Worm (Caenorhabditis elegans) whole organism, L4 larva: ENCODE measurements around the gene srw-13.

ENCODE experiments used
- F26F4.8 ChIP-seq: fragments of 200-800 bp; sonication (Bioruptor generic); conservative IDR thresholded peaks from 2 replicates; pipeline ENCODE4 v1.3.6; 2022; ENCODE audit warnings: missing genetic modification characterization, missing compliant biosample characterization
- F49E8.2 ChIP-seq: sonication (generic microtip); optimal IDR thresholded peaks from 2 replicates; lab custom pipeline; 2016; ENCODE audit warnings: missing compliant biosample characterization, mild to moderate bottlenecking, missing genetic modification characterization, borderline replicate concordance
- T20F7.1 ChIP-seq: fragments of 200-800 bp; sonication (Bioruptor generic); optimal IDR thresholded peaks from 2 replicates; lab custom pipeline; 2018; ENCODE audit warnings: mild to moderate bottlenecking, missing genetic modification characterization, missing compliant biosample characterization
- Y48G9A.11 ChIP-seq: fragments of 200-800 bp; sonication (Bioruptor generic); IDR thresholded peaks from 2 replicates; pipeline ENCODE4 v1.3.6; 2022; ENCODE audit warnings: missing genetic modification reagents, missing genetic modification characterization, missing compliant biosample characterization
- Y5F2A.4 ChIP-seq: fragments of 200-800 bp; sonication (Bioruptor generic); optimal IDR thresholded peaks from 2 replicates; lab custom pipeline; 2018; ENCODE audit warnings: mild to moderate bottlenecking, missing genetic modification characterization, missing compliant biosample characterization
- aha-1 ChIP-seq: fragments of 150-350 bp; peaks from one replicate; lab custom pipeline; 2014; ENCODE audit warnings: missing biosample characterization, missing genetic modification characterization
- ama-1 ChIP-seq: fragments of 150-350 bp; optimal IDR thresholded peaks from 2 replicates; lab custom pipeline; 2014; ENCODE audit warnings: inconsistent platforms, mixed read lengths
- arid-1 ChIP-seq: fragments of 200-800 bp; sonication (Bioruptor generic); conservative IDR thresholded peaks from 2 replicates; pipeline ENCODE4 v1.3.6; 2022; ENCODE audit warnings: missing genetic modification reagents, missing genetic modification characterization, missing compliant biosample characterization
- attf-4 ChIP-seq: sonication (generic microtip); optimal IDR thresholded peaks from 3 replicates; lab custom pipeline; 2017; ENCODE audit warnings: missing biosample characterization, missing genetic modification characterization
- ceh-20 ChIP-seq: fragments of 200-800 bp; sonication (Bioruptor generic); IDR thresholded peaks from 2 replicates; pipeline ENCODE4 v1.3.6; 2022; ENCODE audit warnings: missing genetic modification reagents, missing genetic modification characterization, missing compliant biosample characterization
- ceh-82 ChIP-seq: sonication (generic microtip); optimal IDR thresholded peaks from 2 replicates; lab custom pipeline; 2017; ENCODE audit warnings: missing biosample characterization, missing genetic modification characterization
- ces-1 ChIP-seq: fragments of 150-350 bp; sonication (generic microtip); optimal IDR thresholded peaks from 4 replicates; lab custom pipeline; 2014; ENCODE audit warnings: missing biosample characterization, missing genetic modification reagents, missing genetic modification characterization
- daf-12 ChIP-seq: fragments of 150-350 bp; optimal IDR thresholded peaks from 2 replicates; lab custom pipeline; 2014; ENCODE audit warnings: missing biosample characterization, missing genetic modification reagents, missing genetic modification characterization
- daf-16 ChIP-seq, 3 experiments: sonication (generic microtip); optimal IDR thresholded peaks; 2 replicates each; lab custom pipeline; 2016 to 2017; ENCODE audit warnings: missing genetic modification characterization in 3 of 3, missing genetic modification reagents in 3 of 3, mild to moderate bottlenecking in 2 of 3, missing compliant biosample characterization in 2 of 3, missing biosample characterization in 1 of 3, moderate library complexity in 1 of 3
- daf-8 ChIP-seq: fragments of 200-800 bp; sonication (Bioruptor generic); IDR thresholded peaks from 2 replicates; pipeline ENCODE4 v1.3.6; 2022; ENCODE audit warnings: missing genetic modification characterization, missing compliant biosample characterization
- dmd-6 ChIP-seq: fragments of 200-800 bp; sonication (Bioruptor generic); IDR thresholded peaks from 2 replicates; pipeline ENCODE4 v1.3.6; 2022; ENCODE audit warnings: missing genetic modification reagents, missing genetic modification characterization, missing compliant biosample characterization
- duxl-1 ChIP-seq: sonication (generic microtip); optimal IDR thresholded peaks from 2 replicates; lab custom pipeline; 2016; ENCODE audit warnings: mild to moderate bottlenecking, missing genetic modification characterization, moderate library complexity, missing compliant biosample characterization; ENCODE audit not compliant: poor library complexity
- dve-1 ChIP-seq: sonication (generic microtip); optimal IDR thresholded peaks from 2 replicates; lab custom pipeline; 2017; ENCODE audit warnings: antibody characterized with exemption, mild to moderate bottlenecking, missing genetic modification characterization, missing compliant biosample characterization; ENCODE audit not compliant: insufficient read depth
- egl-27 ChIP-seq: sonication (generic microtip); optimal IDR thresholded peaks from 3 replicates; lab custom pipeline; 2017; ENCODE audit warnings: missing biosample characterization, missing genetic modification reagents, missing genetic modification characterization
- egl-43 ChIP-seq: fragments of 200-800 bp; sonication (Bioruptor generic); IDR thresholded peaks from 2 replicates; pipeline ENCODE4 v1.3.6; 2022; ENCODE audit warnings: missing genetic modification reagents, missing genetic modification characterization, missing compliant biosample characterization
- fos-1 ChIP-seq: fragments of 150-350 bp; optimal IDR thresholded peaks from 2 replicates; lab custom pipeline; 2014; ENCODE audit warnings: missing biosample characterization, missing genetic modification characterization
- hif-1 ChIP-seq, 2 experiments: sonication (generic microtip); optimal IDR thresholded peaks; 2 replicates each; lab custom pipeline; 2016 to 2017; ENCODE audit warnings: missing compliant biosample characterization in 2 of 2, missing genetic modification characterization in 2 of 2, missing genetic modification reagents in 2 of 2, missing genotype in 2 of 2, mild to moderate bottlenecking in 1 of 2
- hlh-11 ChIP-seq: fragments of 200-800 bp; sonication (Bioruptor generic); optimal IDR thresholded peaks from 2 replicates; lab custom pipeline; 2018; ENCODE audit warnings: mild to moderate bottlenecking, missing genetic modification characterization, missing compliant biosample characterization
- hmg-1.1 ChIP-seq: fragments of 200-800 bp; sonication (Bioruptor generic); IDR thresholded peaks from 2 replicates; pipeline ENCODE4 v1.3.6; 2022; ENCODE audit warnings: missing genetic modification reagents, missing genetic modification characterization, missing compliant biosample characterization
- jun-1 ChIP-seq: fragments of 150-350 bp; optimal IDR thresholded peaks from 2 replicates; lab custom pipeline; 2014; ENCODE audit warnings: missing biosample characterization, missing genetic modification reagents, missing genetic modification characterization
- lim-7 ChIP-seq: fragments of 200-800 bp; sonication (Bioruptor generic); IDR thresholded peaks from 2 replicates; pipeline ENCODE4 v1.3.6; 2022; ENCODE audit warnings: missing genetic modification characterization, missing compliant biosample characterization
- lin-13 ChIP-seq: fragments of 150-350 bp; optimal IDR thresholded peaks from 2 replicates; lab custom pipeline; 2014; ENCODE audit warnings: missing biosample characterization, missing genetic modification reagents, missing genetic modification characterization
- lin-15B ChIP-seq: fragments of 150-350 bp; sonication (generic microtip); optimal IDR thresholded peaks from 3 replicates; lab custom pipeline; 2014; ENCODE audit warnings: missing biosample characterization, missing genetic modification characterization
- lin-29 ChIP-seq: fragments of 200-800 bp; sonication (Bioruptor generic); IDR thresholded peaks from 2 replicates; pipeline ENCODE4 v1.3.6; 2022; ENCODE audit warnings: missing genetic modification reagents, missing genetic modification characterization, missing compliant biosample characterization
- lin-38 ChIP-seq: fragments of 200-800 bp; sonication (Bioruptor generic); IDR thresholded peaks from 2 replicates; pipeline ENCODE4 v1.3.6; 2022; ENCODE audit warnings: missing genetic modification reagents, missing genetic modification characterization, missing compliant biosample characterization
- lir-3 ChIP-seq: sonication (generic microtip); optimal IDR thresholded peaks from 2 replicates; lab custom pipeline; 2016; ENCODE audit warnings: mild to moderate bottlenecking, missing genetic modification characterization, missing compliant biosample characterization
- madf-9 ChIP-seq: fragments of 200-800 bp; sonication (Bioruptor generic); conservative IDR thresholded peaks from 2 replicates; pipeline ENCODE4 v1.3.6; 2022; ENCODE audit warnings: missing genetic modification reagents, missing genetic modification characterization, missing compliant biosample characterization
- mdl-1 ChIP-seq, 2 experiments: fragments of 150-350 bp in 1 of 2; sonication (generic microtip) in 1 of 2; optimal IDR thresholded peaks; 2 replicates each; lab custom pipeline; 2014 to 2017; ENCODE audit warnings: missing biosample characterization in 2 of 2, missing genetic modification characterization in 2 of 2
- mxl-3 ChIP-seq: fragments of 200-800 bp; sonication (Bioruptor generic); optimal IDR thresholded peaks from 2 replicates; lab custom pipeline; 2018; ENCODE audit warnings: mild to moderate bottlenecking, missing genetic modification characterization, missing compliant biosample characterization
- nhr-10 ChIP-seq: fragments of 150-350 bp; optimal IDR thresholded peaks from 2 replicates; lab custom pipeline; 2014; ENCODE audit warnings: missing biosample characterization, missing genetic modification characterization
- nhr-28 ChIP-seq: fragments of 150-350 bp; optimal IDR thresholded peaks from 2 replicates; lab custom pipeline; 2014; ENCODE audit warnings: missing biosample characterization, missing genetic modification characterization
- nhr-48 ChIP-seq: sonication (generic microtip); optimal IDR thresholded peaks from 2 replicates; lab custom pipeline; 2016; ENCODE audit warnings: mild to moderate bottlenecking, missing genetic modification characterization, missing compliant biosample characterization
- nhr-76 ChIP-seq: fragments of 150-350 bp; optimal IDR thresholded peaks from 2 replicates; lab custom pipeline; 2014; ENCODE audit warnings: missing biosample characterization, missing genetic modification characterization
- php-3 ChIP-seq: fragments of 200-800 bp; sonication (Bioruptor generic); IDR thresholded peaks from 2 replicates; pipeline ENCODE4 v1.3.6; 2022; ENCODE audit warnings: missing genetic modification reagents, missing genetic modification characterization, missing compliant biosample characterization
- rbr-2 ChIP-seq: sonication (generic microtip); optimal IDR thresholded peaks from 2 replicates; lab custom pipeline; 2016; ENCODE audit warnings: missing genotype, missing genetic modification characterization, missing compliant biosample characterization
- sdz-12 ChIP-seq: fragments of 200-800 bp; sonication (Bioruptor generic); optimal IDR thresholded peaks from 2 replicates; lab custom pipeline; 2018; ENCODE audit warnings: mild to moderate bottlenecking, missing genetic modification characterization, missing compliant biosample characterization
- spr-3 ChIP-seq: fragments of 200-800 bp; sonication (Bioruptor generic); optimal IDR thresholded peaks from 2 replicates; lab custom pipeline; 2018; ENCODE audit warnings: mild to moderate bottlenecking, missing genetic modification characterization, missing compliant biosample characterization
- tag-97 ChIP-seq: fragments of 200-800 bp; sonication (Bioruptor generic); IDR thresholded peaks from 2 replicates; pipeline ENCODE4 v1.3.6; 2022; ENCODE audit warnings: missing genetic modification characterization, missing compliant biosample characterization
- tra-1 ChIP-seq: fragments of 200-800 bp; sonication (Bioruptor generic); IDR thresholded peaks from 2 replicates; pipeline ENCODE4 v1.3.6; 2022; ENCODE audit warnings: missing genetic modification reagents, missing genetic modification characterization, missing compliant biosample characterization
- unc-130 ChIP-seq: sonication (generic microtip); optimal IDR thresholded peaks from 2 replicates; lab custom pipeline; 2016; ENCODE audit warnings: missing genetic modification reagents, missing genetic modification characterization, missing compliant biosample characterization
- unc-39 ChIP-seq: sonication (generic microtip); optimal IDR thresholded peaks from 2 replicates; lab custom pipeline; 2017; ENCODE audit warnings: missing biosample characterization, missing genetic modification characterization
- unc-62 ChIP-seq, 3 experiments: fragments of 150-350 bp in 1 of 3; sonication (generic microtip); optimal IDR thresholded peaks in 2 of 3; peaks in 1 of 3; 1 replicate in 1 of 3; 2 replicates in 2 of 3; lab custom pipeline; 2014 to 2017; ENCODE audit warnings: missing biosample characterization in 3 of 3, missing genetic modification characterization in 3 of 3, missing genetic modification reagents in 3 of 3, missing genotype in 1 of 3
- zag-1 ChIP-seq: fragments of 150-350 bp; optimal IDR thresholded peaks from 2 replicates; lab custom pipeline; 2014; ENCODE audit warnings: missing biosample characterization, missing genetic modification characterization
- zfp-3 ChIP-seq: fragments of 200-800 bp; sonication (Bioruptor generic); conservative IDR thresholded peaks from 2 replicates; pipeline ENCODE4 v1.3.6; 2022; ENCODE audit warnings: missing genetic modification reagents, missing genetic modification characterization, missing compliant biosample characterization
- zip-11 ChIP-seq: fragments of 200-800 bp; sonication (Bioruptor generic); IDR thresholded peaks from 2 replicates; pipeline ENCODE4 v1.3.6; 2022; ENCODE audit warnings: missing genetic modification characterization, missing compliant biosample characterization
- ztf-7 ChIP-seq: fragments of 150-350 bp; optimal IDR thresholded peaks from 2 replicates; lab custom pipeline; 2014; ENCODE audit warnings: missing biosample characterization, missing genetic modification characterization

The srw-13 gene

ce11 chrV:15190903-15191302 is 41.4 kb upstream of the srw-13 start, which contains the start of gene Y75B12B.11:
Gene Y75B12B.11, plus strand, starts transcription at chrV:15191296.
- TF ChIP-seq duxl-1 (tag; lab: Kevin White, UChicago) = peak; percentile 84
- no peak for TF ChIP-seq fos-1
- peak; percentile 93 for TF ChIP-seq lin-13 (GFP tag; lab: Kevin White, UChicago)
- peak; percentile 93 for TF ChIP-seq spr-3 (GFP tag; lab: Kevin White, UChicago)
- peak; percentile 92 for TF ChIP-seq unc-130
- TF ChIP-seq mdl-1 (tag; optimal IDR thresholded peaks at IDR 0.05; lab: Kevin White, UChicago) = no peak
- TF ChIP-seq F26F4.8 = peak; percentile 99
- TF ChIP-seq sdz-12 = peak; percentile 91
- TF ChIP-seq ceh-82 = no peak
- peak; percentile 98 for TF ChIP-seq aha-1 (tag; lab: Kevin White, UChicago)
- no peak for TF ChIP-seq zag-1 (tag; lab: Kevin White, UChicago)
- peak; percentile 80 for TF ChIP-seq dmd-6 (GFP tag; lab: Robert Waterston, UW)
- TF ChIP-seq ztf-7 (tag; lab: Kevin White, UChicago) = peak; percentile 42
- TF ChIP-seq nhr-28 = peak; percentile 23
- peak; percentile 88 for TF ChIP-seq lir-3 (tag; lab: Kevin White, UChicago)
- peak; percentile 91 for TF ChIP-seq daf-8 (GFP tag; lab: Robert Waterston, UW)
- peak; percentile 93 for TF ChIP-seq dve-1
- no peak for TF ChIP-seq tag-97 (GFP tag; lab: Robert Waterston, UW)
- TF ChIP-seq hmg-1.1 (GFP tag; lab: Robert Waterston, UW) = peak; percentile 92
- peak; percentile 85 for TF ChIP-seq lin-29 (GFP tag; lab: Robert Waterston, UW)
- peak; percentile 88 for TF ChIP-seq zip-11 (GFP tag; lab: Robert Waterston, UW)
- peak; percentile 94 for TF ChIP-seq Y5F2A.4 (GFP tag; lab: Kevin White, UChicago)
- TF ChIP-seq lin-38 (GFP tag; lab: Robert Waterston, UW) = peak; percentile 96
- peak; percentile 96 for TF ChIP-seq F49E8.2 (tag; lab: Kevin White, UChicago)
- peak; percentile 39 for TF ChIP-seq nhr-10 (tag; lab: Kevin White, UChicago)
- peak; percentile 83 for TF ChIP-seq nhr-48 (tag; lab: Kevin White, UChicago)
- TF ChIP-seq arid-1 (GFP tag; lab: Robert Waterston, UW) = peak; percentile 97
- peak; percentile 91 for TF ChIP-seq madf-9 (GFP tag; lab: Robert Waterston, UW)
- peak; percentile 34 for TF ChIP-seq lin-15B (tag; lab: Kevin White, UChicago)
- no peak for TF ChIP-seq attf-4 (tag; lab: Kevin White, UChicago)
- peak; percentile 95 for TF ChIP-seq tra-1
- TF ChIP-seq ces-1 (GFP tag; lab: Kevin White, UChicago) = no peak
- peak; percentile 88 to 98 for TF ChIP-seq daf-16 (GFP tag; optimal IDR thresholded peaks at IDR 0.05; lab: Kevin White, UChicago)
- peak; percentile 84 for TF ChIP-seq daf-16 (tag; optimal IDR thresholded peaks at IDR 0.05; lab: Kevin White, UChicago)
- TF ChIP-seq hlh-11 = peak; percentile 76
- TF ChIP-seq egl-27 = no peak
- TF ChIP-seq hif-1 (tag; optimal IDR thresholded peaks at IDR 0.05; lab: Kevin White, UChicago) = peak; percentile 39 to 66
- peak; percentile 77 for TF ChIP-seq T20F7.1 (GFP tag; lab: Kevin White, UChicago)
- TF ChIP-seq ceh-20 = peak; percentile 89
- no peak for TF ChIP-seq unc-39
- TF ChIP-seq zfp-3 (GFP tag; lab: Robert Waterston, UW) = peak; percentile 92
- peak; percentile 81 for TF ChIP-seq mxl-3 (GFP tag; lab: Kevin White, UChicago)
- TF ChIP-seq nhr-76 (tag; lab: Kevin White, UChicago) = no peak
- peak; percentile 98 for TF ChIP-seq lim-7 (GFP tag; lab: Robert Waterston, UW)
- TF ChIP-seq php-3 (GFP tag; lab: Robert Waterston, UW) = peak; percentile 93
- TF ChIP-seq unc-62 (GFP tag; optimal IDR thresholded peaks at IDR 0.05 in 1 of 2; lab: Kevin White, UChicago) = no peak
- no peak for TF ChIP-seq unc-62 (tag; optimal IDR thresholded peaks at IDR 0.05; lab: Kevin White, UChicago)
- TF ChIP-seq daf-12 (tag; lab: Kevin White, UChicago) = no peak
- peak; percentile 91 for TF ChIP-seq Y48G9A.11 (GFP tag; lab: Robert Waterston, UW)
- TF ChIP-seq jun-1 (tag; lab: Kevin White, UChicago) = peak; percentile 57
- TF ChIP-seq egl-43 (GFP tag; lab: Robert Waterston, UW) = peak; percentile 99
- peak; percentile 80 for TF ChIP-seq rbr-2 (tag; lab: Kevin White, UChicago)
- TF ChIP-seq ama-1 = peak; percentile 82
